Fruit fly (Drosophila melanogaster) whole organism, prepupa: ENCODE data around the gene Orct2.

ENCODE experiments used
- Blimp-1 ChIP-seq: fragments of 200-800 bp; sonication (Bioruptor generic); optimal IDR thresholded peaks from 3 replicates; lab custom pipeline; 2017; ENCODE audit warnings: missing biosample characterization, missing genetic modification characterization, mild to moderate bottlenecking, moderate library complexity, missing genetic modification reagents
- CG11294 ChIP-seq: fragments of 200-800 bp; sonication (Bioruptor generic); IDR thresholded peaks from 2 replicates; pipeline ENCODE4 v1.3.6; 2022; ENCODE audit warnings: missing biosample characterization, missing genetic modification characterization
- CG11762 ChIP-seq: fragments of 200-800 bp; sonication (Bioruptor generic); optimal IDR thresholded peaks from 3 replicates; lab custom pipeline; 2016; ENCODE audit warnings: missing biosample characterization, missing genetic modification characterization; ENCODE audit not compliant: insufficient read depth
- CG11902 ChIP-seq: fragments of 200-800 bp; sonication (Bioruptor generic); optimal IDR thresholded peaks from 3 replicates; lab custom pipeline; 2016; ENCODE audit warnings: missing biosample characterization, missing genetic modification characterization
- CG15336 ChIP-seq: fragments of 200-800 bp; sonication (Bioruptor generic); IDR thresholded peaks from 2 replicates; pipeline ENCODE4 v1.3.6; 2022; ENCODE audit warnings: missing biosample characterization, missing genetic modification characterization
- CG16779 ChIP-seq: fragments of 200-800 bp; sonication (Bioruptor generic); optimal IDR thresholded peaks from 3 replicates; lab custom pipeline; 2017; ENCODE audit warnings: missing biosample characterization, mild to moderate bottlenecking, missing genetic modification characterization
- CG32006 ChIP-seq: fragments of 200-800 bp; sonication (Bioruptor generic); optimal IDR thresholded peaks from 3 replicates; lab custom pipeline; 2017; ENCODE audit warnings: missing biosample characterization, mild to moderate bottlenecking, missing genetic modification characterization
- CG34406 ChIP-seq: fragments of 200-800 bp; sonication (Bioruptor generic); optimal IDR thresholded peaks from 3 replicates; lab custom pipeline; 2016; ENCODE audit warnings: missing biosample characterization, missing genetic modification characterization
- CG3919 ChIP-seq: fragments of 200-800 bp; sonication (Bioruptor generic); optimal IDR thresholded peaks from 3 replicates; lab custom pipeline; 2016; ENCODE audit warnings: missing biosample characterization, missing genetic modification characterization
- CG4318 ChIP-seq: fragments of 200-800 bp; sonication (Bioruptor generic); optimal IDR thresholded peaks from 3 replicates; lab custom pipeline; 2017; ENCODE audit warnings: missing biosample characterization, mild to moderate bottlenecking, missing genetic modification characterization
- CG6163 ChIP-seq: fragments of 200-800 bp; sonication (Bioruptor generic); IDR thresholded peaks from 3 replicates; pipeline ENCODE4 v1.3.6; 2022; ENCODE audit warnings: missing biosample characterization, missing genetic modification characterization
- CG6808 ChIP-seq: fragments of 200-800 bp; sonication (Bioruptor generic); optimal IDR thresholded peaks from 3 replicates; lab custom pipeline; 2017; ENCODE audit warnings: missing biosample characterization, missing genetic modification characterization, mild to moderate bottlenecking, moderate library complexity, missing genetic modification reagents
- CG6854 ChIP-seq: fragments of 200-800 bp; sonication (Bioruptor generic); optimal IDR thresholded peaks from 2 replicates; lab custom pipeline; 2017; ENCODE audit warnings: missing biosample characterization, mild to moderate bottlenecking, missing genetic modification characterization
- CG8119 ChIP-seq: fragments of 200-800 bp; sonication (Bioruptor generic); IDR thresholded peaks from 3 replicates; pipeline ENCODE4 v1.3.6; 2022; ENCODE audit warnings: missing biosample characterization, missing genetic modification characterization
- CG8632 ChIP-seq: fragments of 200-800 bp; sonication (Bioruptor generic); optimal IDR thresholded peaks from 3 replicates; lab custom pipeline; 2016; ENCODE audit warnings: missing biosample characterization, missing genetic modification characterization
- Eip75B ChIP-seq: fragments of 200-800 bp; sonication (Bioruptor generic); optimal IDR thresholded peaks from 3 replicates; lab custom pipeline; 2016; ENCODE audit warnings: missing biosample characterization, missing genetic modification characterization
- Eip78C ChIP-seq: fragments of 200-800 bp; sonication (Bioruptor generic); peaks from one replicate; lab custom pipeline; 2016; ENCODE audit warnings: missing biosample characterization, missing genetic modification characterization
- Eip93F ChIP-seq: fragments of 200-800 bp; sonication (Bioruptor generic); optimal IDR thresholded peaks from 2 replicates; lab custom pipeline; 2016; ENCODE audit warnings: missing biosample characterization, mild to moderate bottlenecking, missing genetic modification characterization
- Gug ChIP-seq: fragments of 200-800 bp; sonication (Bioruptor generic); IDR thresholded peaks from 2 replicates; pipeline ENCODE4 v1.3.6; 2022; ENCODE audit warnings: missing biosample characterization, missing genetic modification characterization
- Hr4 ChIP-seq: fragments of 200-800 bp; sonication (Bioruptor generic); optimal IDR thresholded peaks from 3 replicates; lab custom pipeline; 2016; ENCODE audit warnings: missing biosample characterization, missing genetic modification characterization
- Lpt ChIP-seq: fragments of 200-800 bp; sonication (Bioruptor generic); optimal IDR thresholded peaks from 3 replicates; lab custom pipeline; 2016; ENCODE audit warnings: missing biosample characterization, missing genetic modification characterization
- OdsH ChIP-seq: fragments of 200-800 bp; sonication (Bioruptor generic); optimal IDR thresholded peaks from 3 replicates; lab custom pipeline; 2016; ENCODE audit warnings: missing biosample characterization, missing genetic modification characterization
- Sox102F ChIP-seq: fragments of 200-800 bp; sonication (Bioruptor generic); optimal IDR thresholded peaks from 2 replicates; lab custom pipeline; 2016; ENCODE audit warnings: missing biosample characterization, mild to moderate bottlenecking, missing genetic modification characterization
- Sox14 ChIP-seq: fragments of 200-800 bp; sonication (Bioruptor generic); optimal IDR thresholded peaks from 3 replicates; lab custom pipeline; 2016; ENCODE audit warnings: missing biosample characterization, missing genetic modification characterization
- Sox15 ChIP-seq: fragments of 200-800 bp; sonication (Bioruptor generic); optimal IDR thresholded peaks from 3 replicates; lab custom pipeline; 2016; ENCODE audit warnings: missing biosample characterization, missing genetic modification characterization
- acj6 ChIP-seq: fragments of 200-800 bp; sonication (Bioruptor generic); optimal IDR thresholded peaks from 3 replicates; lab custom pipeline; 2016; ENCODE audit warnings: missing biosample characterization, missing genetic modification characterization
- cyc ChIP-seq: fragments of 200-800 bp; sonication (Bioruptor generic); optimal IDR thresholded peaks from 3 replicates; lab custom pipeline; 2016; ENCODE audit warnings: missing biosample characterization, missing genetic modification characterization
- dac ChIP-seq: fragments of 200-800 bp; sonication (Bioruptor generic); optimal IDR thresholded peaks from 2 replicates; lab custom pipeline; 2017; ENCODE audit warnings: missing biosample characterization, mild to moderate bottlenecking, missing genetic modification characterization
- dsx ChIP-seq: fragments of 200-800 bp; optimal IDR thresholded peaks from 3 replicates; lab custom pipeline; 2019; ENCODE audit warnings: missing biosample characterization, mild to moderate bottlenecking, missing genetic modification characterization, moderate library complexity; ENCODE audit not compliant: poor library complexity, severe bottlenecking
- fd85E ChIP-seq: fragments of 200-800 bp; sonication (Bioruptor generic); optimal IDR thresholded peaks from 3 replicates; lab custom pipeline; 2016; ENCODE audit warnings: missing biosample characterization, missing genetic modification characterization
- fkh ChIP-seq: fragments of 200-800 bp; sonication (Bioruptor generic); optimal IDR thresholded peaks from 3 replicates; lab custom pipeline; 2017; ENCODE audit warnings: missing biosample characterization, mild to moderate bottlenecking, missing genetic modification characterization, moderate library complexity
- net ChIP-seq: fragments of 200-800 bp; sonication (Bioruptor generic); optimal IDR thresholded peaks from 3 replicates; lab custom pipeline; 2016; ENCODE audit warnings: missing biosample characterization, missing genetic modification characterization
- pdm3 ChIP-seq: fragments of 200-800 bp; sonication (Bioruptor generic); optimal IDR thresholded peaks from 3 replicates; lab custom pipeline; 2016; ENCODE audit warnings: missing biosample characterization, missing genetic modification characterization
- ss ChIP-seq, 2 experiments: fragments of 200-800 bp; sonication (Bioruptor generic); optimal IDR thresholded peaks; 2 replicates in 1 of 2; 3 replicates in 1 of 2; lab custom pipeline; 2017 to 2018; ENCODE audit warnings: mild to moderate bottlenecking in 2 of 2, missing biosample characterization in 2 of 2, missing genetic modification characterization in 2 of 2, moderate library complexity in 1 of 2
- vri ChIP-seq: fragments of 200-800 bp; sonication (Bioruptor generic); optimal IDR thresholded peaks from 3 replicates; lab custom pipeline; 2016; ENCODE audit warnings: missing biosample characterization, mild to moderate bottlenecking, missing genetic modification characterization

Orct2 gene

DNA sequence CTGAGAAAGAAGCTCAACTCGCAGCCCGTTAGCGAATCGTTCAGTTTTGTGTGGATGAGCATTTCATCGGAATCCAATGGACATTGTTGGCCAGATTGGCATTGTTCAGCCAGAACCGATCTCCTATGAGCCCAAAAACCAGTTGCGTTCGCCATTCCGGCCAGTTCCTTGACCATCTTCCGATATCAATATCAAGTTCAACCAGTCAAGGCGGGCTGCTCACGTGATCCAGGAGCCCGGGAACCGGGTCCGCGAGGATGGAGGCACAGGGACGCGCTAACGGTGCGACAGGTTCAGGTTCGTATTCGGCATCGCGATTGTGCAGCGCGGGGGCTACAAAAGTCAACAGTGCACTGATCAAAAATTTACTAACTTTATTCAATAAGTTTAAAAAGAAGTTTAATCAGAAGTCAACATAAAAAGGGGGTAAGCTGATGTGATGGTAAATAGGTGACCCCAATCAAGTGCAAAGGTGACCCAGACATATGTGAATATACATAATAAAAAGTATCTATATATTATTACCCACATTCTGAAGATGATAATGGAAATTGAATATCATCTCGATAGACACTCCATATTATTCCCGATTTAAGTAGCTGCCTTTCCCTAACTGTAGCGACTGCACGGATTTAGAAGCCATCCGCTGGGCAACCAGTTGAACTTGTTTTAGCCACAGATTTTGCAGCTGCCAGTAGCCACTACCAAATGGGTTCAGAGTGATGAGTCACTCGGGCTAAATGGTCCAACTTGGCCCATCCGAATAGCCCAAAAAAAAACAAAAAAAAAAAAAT, 5.8 kb upstream of the Orct2 start (continued):
- TF ChIP-seq CG8119 (peak; percentile 87), vri (peak; percentile 65), CG32006 (GFP tag; lab: Kevin White, UChicago) (peak; percentile 92), Eip78C (peak; percentile 97), CG15336 (peak; percentile 84), Sox14 (GFP tag; lab: Kevin White, UChicago) (peak; percentile 81), dsx (peak; percentile 84), CG11762 (GFP tag; lab: Kevin White, UChicago) (peak; percentile 84), Lpt (GFP tag; lab: Kevin White, UChicago) (peak; percentile 82), Sox15 (GFP tag; lab: Kevin White, UChicago) (peak; percentile 79)
- TF ChIP-seq, all 60 proteins: peak for 56

DNA sequence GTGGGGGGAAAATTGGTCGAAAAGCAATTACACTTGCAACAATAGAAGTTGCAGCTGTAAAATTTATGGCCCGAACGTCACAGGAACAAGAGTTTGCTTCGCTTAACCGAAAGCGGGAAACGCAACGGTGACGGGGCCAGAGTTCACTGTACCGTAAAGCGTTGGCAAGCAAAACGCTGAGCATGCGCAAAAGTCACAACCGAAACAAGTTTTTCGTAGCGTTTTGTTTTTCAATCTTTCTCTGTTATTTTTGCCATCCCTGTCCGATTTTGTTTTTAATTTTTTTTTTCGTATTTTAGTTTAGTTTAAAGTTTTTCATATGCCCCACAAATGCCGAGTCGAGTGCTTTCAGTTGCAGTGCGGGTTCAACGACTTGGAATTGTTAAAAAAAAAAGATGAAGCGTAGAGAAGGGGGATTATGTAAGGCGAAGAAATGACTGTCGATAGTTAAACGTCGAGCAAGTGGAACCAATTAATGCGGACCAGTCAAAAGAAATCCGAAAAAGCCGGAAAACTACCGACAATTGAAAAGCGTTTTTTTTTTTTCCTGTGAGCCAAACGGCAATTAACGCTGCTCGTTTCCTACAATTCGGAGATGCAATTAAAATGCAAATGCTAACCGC, 5.1 kb upstream of the Orct2 start:
- TF ChIP-seq CG6808 (GFP tag; lab: Kevin White, UChicago) (no peak), CG32006 (GFP tag; lab: Kevin White, UChicago) (no peak), CG11762 (GFP tag; lab: Kevin White, UChicago) (no peak), pdm3 (no peak), CG11294 (GFP tag; lab: Robert Waterston, UW) (no peak), CG15336 (no peak), Lpt (GFP tag; lab: Kevin White, UChicago) (no peak), CG8632 (GFP tag; lab: Kevin White, UChicago) (no peak), fd85E (GFP tag; lab: Kevin White, UChicago) (no peak), CG6163 (GFP tag; lab: Robert Waterston, UW) (no peak), CG16779 (no peak), CG34406 (no peak), CG3919 (GFP tag; lab: Kevin White, UChicago) (no peak)

DNA sequence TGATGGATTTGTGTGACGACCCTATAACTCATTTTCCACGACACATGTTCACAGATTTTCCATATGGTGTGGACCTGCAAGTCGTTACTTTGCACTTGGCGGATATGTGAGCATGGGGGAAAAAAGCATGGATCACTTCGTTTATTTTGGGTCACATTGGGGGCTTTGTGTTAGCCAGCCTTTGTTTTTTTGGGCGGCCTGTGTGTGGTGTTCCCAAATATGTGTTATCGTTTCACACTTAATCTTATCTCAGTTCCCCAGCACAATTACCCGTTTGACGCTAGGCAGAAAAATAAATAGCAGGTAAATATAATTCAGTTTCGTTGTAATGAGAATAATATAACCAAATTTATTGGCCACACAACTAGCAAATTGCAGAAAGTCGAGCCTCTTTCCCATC, 4.5 kb upstream of the Orct2 start:
- TF ChIP-seq fkh (peak; percentile 51), dac (GFP tag; lab: Kevin White, UChicago) (no peak), Eip93F (peak; percentile 28)

DNA sequence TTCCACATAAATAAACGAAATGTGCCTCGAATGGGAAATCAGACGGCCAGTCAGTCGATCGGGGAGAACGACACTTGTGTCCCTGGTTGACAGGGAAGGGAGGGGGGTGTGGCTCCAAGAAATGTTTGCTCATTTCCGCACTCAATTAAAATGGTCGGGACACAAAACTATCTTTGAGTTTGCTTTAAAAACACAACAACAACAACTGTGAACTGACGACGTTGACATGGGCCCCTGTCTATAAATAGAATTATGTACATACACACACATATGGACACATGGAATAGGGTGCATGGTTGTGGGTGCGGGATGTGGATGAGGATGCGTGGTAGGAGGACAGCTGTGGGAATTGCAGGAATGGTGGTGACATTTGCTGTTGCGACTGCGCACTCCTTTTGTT, 2.8 kb upstream of the Orct2 start:
- TF ChIP-seq OdsH (GFP tag; lab: Kevin White, UChicago) (no peak), ss (GFP tag; optimal IDR thresholded peaks at IDR 0.05; lab: Kevin White, UChicago) (peak in 1 of 2 experiments; percentile 27), net (GFP tag; lab: Kevin White, UChicago) (no peak), CG32006 (GFP tag; lab: Kevin White, UChicago) (no peak), fkh (peak; percentile 80), Hr4 (GFP tag; lab: Kevin White, UChicago) (no peak)

- TF ChIP-seq Eip75B (GFP tag; lab: Kevin White, UChicago) = no peak
- no peak for TF ChIP-seq Gug (GFP tag; lab: Robert Waterston, UW)
- no peak for TF ChIP-seq Blimp-1 (GFP tag; lab: Kevin White, UChicago)
- TF ChIP-seq pdm3 = no peak
- TF ChIP-seq OdsH (GFP tag; lab: Kevin White, UChicago) = no peak
- no peak for TF ChIP-seq Sox102F (GFP tag; lab: Kevin White, UChicago)
- no peak for TF ChIP-seq cyc (GFP tag; lab: Kevin White, UChicago)
- no peak for TF ChIP-seq acj6
- TF ChIP-seq CG11902 (GFP tag; lab: Kevin White, UChicago) = no peak
- TF ChIP-seq CG6808 (GFP tag; lab: Kevin White, UChicago) = no peak
- TF ChIP-seq CG6854 (GFP tag; lab: Kevin White, UChicago) = no peak
- TF ChIP-seq CG4318 (GFP tag; lab: Kevin White, UChicago) = no peak
Measured at dm6 chr3R:24270578-24270977, 2.3 kb upstream of the Orct2 start.
